Worm (Caenorhabditis elegans) whole organism, late embryonic: ENCODE data around the gene str-214.
A peak's percentile ranks its signal among the peaks of the same experiment; 100 is the strongest.

Experiments used
- C08G9.2 ChIP-seq: sonication (generic microtip); optimal IDR thresholded peaks from 2 replicates; lab custom pipeline; 2016; ENCODE audit warnings: mild to moderate bottlenecking, missing genetic modification characterization, moderate library complexity, missing compliant biosample characterization
- F13H6.1 ChIP-seq: sonication (generic microtip); optimal IDR thresholded peaks from 2 replicates; lab custom pipeline; 2016; ENCODE audit warnings: missing genetic modification characterization, missing compliant biosample characterization
- K02D7.2 ChIP-seq: sonication (generic microtip); optimal IDR thresholded peaks from 2 replicates; lab custom pipeline; 2017; ENCODE audit warnings: mild to moderate bottlenecking, missing genetic modification characterization, missing compliant biosample characterization
- K09A11.1 ChIP-seq: sonication (generic microtip); optimal IDR thresholded peaks from 2 replicates; lab custom pipeline; 2017; ENCODE audit warnings: antibody characterized with exemption, mild to moderate bottlenecking, missing genetic modification characterization, missing compliant biosample characterization; ENCODE audit not compliant: insufficient read depth
- ahr-1 ChIP-seq: sonication (generic microtip); optimal IDR thresholded peaks from 2 replicates; lab custom pipeline; 2016; ENCODE audit warnings: missing genetic modification characterization, missing compliant biosample characterization
- ama-1 ChIP-seq: fragments of 150-350 bp; optimal IDR thresholded peaks from 2 replicates; lab custom pipeline; 2014
- ceh-14 ChIP-seq: sonication (generic microtip); optimal IDR thresholded peaks from 2 replicates; lab custom pipeline; 2016; ENCODE audit warnings: missing genotype, missing genetic modification characterization, missing compliant biosample characterization
- ceh-19 ChIP-seq: fragments of 200-800 bp; sonication (Bioruptor generic); optimal IDR thresholded peaks from 2 replicates; lab custom pipeline; 2018; ENCODE audit warnings: mild to moderate bottlenecking, missing genetic modification characterization, missing compliant biosample characterization
- ceh-22 ChIP-seq: sonication (generic microtip); optimal IDR thresholded peaks from 2 replicates; lab custom pipeline; 2017; ENCODE audit warnings: missing biosample characterization, missing genetic modification characterization
- ceh-30 ChIP-seq: fragments of 150-350 bp; optimal IDR thresholded peaks from 2 replicates; lab custom pipeline; 2014; ENCODE audit warnings: missing biosample characterization, missing genetic modification characterization
- ceh-34 ChIP-seq: sonication (generic microtip); optimal IDR thresholded peaks from 2 replicates; lab custom pipeline; 2016; ENCODE audit warnings: mild to moderate bottlenecking, missing genetic modification characterization, missing compliant biosample characterization
- ceh-48 ChIP-seq: sonication (generic microtip); optimal IDR thresholded peaks from 2 replicates; lab custom pipeline; 2016; ENCODE audit warnings: missing genetic modification characterization, inconsistent platforms, missing compliant biosample characterization
- ceh-9 ChIP-seq: sonication (generic microtip); optimal IDR thresholded peaks from 2 replicates; lab custom pipeline; 2016; ENCODE audit warnings: mild to moderate bottlenecking, missing genetic modification characterization, inconsistent platforms, missing compliant biosample characterization
- dve-1 ChIP-seq: sonication (generic microtip); optimal IDR thresholded peaks from 2 replicates; lab custom pipeline; 2017; ENCODE audit warnings: antibody characterized with exemption, mild to moderate bottlenecking, missing genetic modification characterization, missing compliant biosample characterization
- elt-2 ChIP-seq: sonication (generic microtip); optimal IDR thresholded peaks from 2 replicates; lab custom pipeline; 2016; ENCODE audit warnings: missing genetic modification reagents, missing genetic modification characterization, missing compliant biosample characterization
- elt-4 ChIP-seq: sonication (generic microtip); optimal IDR thresholded peaks from 2 replicates; lab custom pipeline; 2016; ENCODE audit warnings: missing genetic modification characterization, missing compliant biosample characterization
- fax-1 ChIP-seq: sonication (generic microtip); optimal IDR thresholded peaks from 2 replicates; lab custom pipeline; 2016; ENCODE audit warnings: missing genotype, missing genetic modification characterization, missing compliant biosample characterization
- fkh-10 ChIP-seq: fragments of 150-350 bp; optimal IDR thresholded peaks from 2 replicates; lab custom pipeline; 2014; ENCODE audit warnings: missing biosample characterization, missing genetic modification reagents, missing genetic modification characterization
- hlh-15 ChIP-seq: sonication (generic microtip); optimal IDR thresholded peaks from 2 replicates; lab custom pipeline; 2016; ENCODE audit warnings: missing genetic modification characterization, missing compliant biosample characterization
- hlh-6 ChIP-seq: sonication (generic microtip); optimal IDR thresholded peaks from 2 replicates; lab custom pipeline; 2016; ENCODE audit warnings: missing genotype, missing genetic modification characterization, missing compliant biosample characterization
- hlh-8 ChIP-seq: sonication (generic microtip); optimal IDR thresholded peaks from 2 replicates; lab custom pipeline; 2016; ENCODE audit warnings: missing genotype, missing genetic modification characterization, missing compliant biosample characterization
- mec-3 ChIP-seq: sonication (generic microtip); optimal IDR thresholded peaks from 2 replicates; lab custom pipeline; 2016; ENCODE audit warnings: borderline replicate concordance, missing genetic modification characterization, missing compliant biosample characterization
- nfya-1 ChIP-seq: sonication (generic microtip); optimal IDR thresholded peaks from 2 replicates; lab custom pipeline; 2017; ENCODE audit warnings: missing genetic modification characterization, mild to moderate bottlenecking, missing compliant biosample characterization, antibody characterized with exemption, moderate library complexity
- nhr-11 ChIP-seq: fragments of 150-350 bp; optimal IDR thresholded peaks from 2 replicates; lab custom pipeline; 2014; ENCODE audit warnings: missing biosample characterization, missing genetic modification characterization
- nhr-232 ChIP-seq: sonication (generic microtip); optimal IDR thresholded peaks from 2 replicates; lab custom pipeline; 2016; ENCODE audit warnings: missing genetic modification characterization, missing compliant biosample characterization
- pag-3 ChIP-seq: sonication (generic microtip); optimal IDR thresholded peaks from 2 replicates; lab custom pipeline; 2016; ENCODE audit warnings: missing compliant biosample characterization, missing genetic modification characterization, borderline replicate concordance
- pax-1 ChIP-seq: fragments of 150-350 bp; optimal IDR thresholded peaks from 2 replicates; lab custom pipeline; 2014; ENCODE audit warnings: missing biosample characterization, missing genetic modification characterization
- pha-4 ChIP-seq: fragments of 150-350 bp; optimal IDR thresholded peaks from 2 replicates; lab custom pipeline; 2018; ENCODE audit warnings: missing biosample characterization, missing genetic modification reagents, missing genetic modification characterization
- pqm-1 ChIP-seq: sonication (generic microtip); optimal IDR thresholded peaks from 2 replicates; lab custom pipeline; 2016; ENCODE audit warnings: missing genetic modification characterization, missing compliant biosample characterization
- sdc-2 ChIP-seq: sonication (generic microtip); optimal IDR thresholded peaks from 2 replicates; lab custom pipeline; 2016; ENCODE audit warnings: missing genotype, missing genetic modification characterization, missing compliant biosample characterization
- sox-4 ChIP-seq: sonication (generic microtip); optimal IDR thresholded peaks from 2 replicates; lab custom pipeline; 2017; ENCODE audit warnings: mild to moderate bottlenecking, missing genetic modification characterization, inconsistent platforms, missing compliant biosample characterization
- tbx-7 ChIP-seq: sonication (generic microtip); optimal IDR thresholded peaks from 2 replicates; lab custom pipeline; 2016; ENCODE audit warnings: missing genotype, missing genetic modification characterization, missing compliant biosample characterization
- unc-42 ChIP-seq: sonication (generic microtip); optimal IDR thresholded peaks from 2 replicates; lab custom pipeline; 2016; ENCODE audit warnings: missing genotype, missing genetic modification characterization, missing compliant biosample characterization
- ztf-16 ChIP-seq: sonication (generic microtip); optimal IDR thresholded peaks from 2 replicates; lab custom pipeline; 2017; ENCODE audit warnings: missing genetic modification characterization, missing compliant biosample characterization

str-214 gene

DNA sequence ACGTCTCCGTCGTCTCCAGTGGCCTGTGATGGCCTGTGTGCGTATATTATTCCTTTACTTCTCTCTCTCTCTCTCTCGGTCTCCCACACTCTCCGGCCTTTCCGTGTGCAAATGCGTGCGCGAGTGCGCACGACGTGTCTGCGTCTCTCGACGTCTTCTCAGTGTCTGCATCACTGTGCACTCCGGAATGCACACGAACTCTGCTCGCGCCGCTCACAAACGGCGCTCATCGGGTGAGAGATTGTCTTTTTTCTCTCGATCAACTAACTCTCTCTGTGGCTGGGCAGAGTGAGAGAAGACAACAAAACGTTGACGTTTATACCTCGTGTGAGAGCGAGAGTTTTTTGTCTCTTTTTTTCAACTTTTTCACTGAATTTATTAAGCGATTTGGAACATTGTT is 40.8 kb downstream of the str-214 start (continued):
- TF ChIP-seq unc-42: peak; percentile 75
- peak; percentile 65 for TF ChIP-seq ceh-34 (tag; lab: Kevin White, UChicago)
- peak; percentile 32 for TF ChIP-seq hlh-8 (tag; lab: Kevin White, UChicago)
- no peak for TF ChIP-seq ceh-9 (tag; lab: Kevin White, UChicago)
- no peak for TF ChIP-seq fax-1
- peak; percentile 47 for TF ChIP-seq ceh-19
- peak; percentile 60 for TF ChIP-seq C08G9.2
- TF ChIP-seq ceh-14 (tag; lab: Kevin White, UChicago): peak; percentile 58
- TF ChIP-seq pax-1 (tag; lab: Kevin White, UChicago): peak; percentile 1
- TF ChIP-seq ztf-16: peak; percentile 53
- TF ChIP-seq sox-4 (tag; lab: Kevin White, UChicago): no peak
- TF ChIP-seq nhr-11 (tag; lab: Kevin White, UChicago): no peak
- peak; percentile 30 for TF ChIP-seq ama-1 (lab: Kevin White, UChicago)
- peak; percentile 37 for TF ChIP-seq dve-1
- no peak for TF ChIP-seq hlh-15 (tag; lab: Kevin White, UChicago)
- no peak for TF ChIP-seq ahr-1 (tag; lab: Kevin White, UChicago)
- TF ChIP-seq hlh-6 (tag; lab: Kevin White, UChicago): no peak
- peak; percentile 92 for TF ChIP-seq nfya-1 (tag; lab: Kevin White, UChicago)
- TF ChIP-seq K02D7.2 (tag; lab: Kevin White, UChicago): no peak
- TF ChIP-seq pag-3: no peak
- peak; percentile 68 for TF ChIP-seq pqm-1 (tag; lab: Kevin White, UChicago)
- no peak for TF ChIP-seq mec-3 (tag; lab: Kevin White, UChicago)
- peak; percentile 63 for TF ChIP-seq F13H6.1 (tag; lab: Kevin White, UChicago)
- peak; percentile 42 for TF ChIP-seq K09A11.1 (tag; lab: Kevin White, UChicago)
- peak; percentile 26 for TF ChIP-seq tbx-7 (tag; lab: Kevin White, UChicago)
- TF ChIP-seq elt-4 (tag; lab: Kevin White, UChicago): no peak
- TF ChIP-seq sdc-2 (tag; lab: Kevin White, UChicago): peak; percentile 49
- TF ChIP-seq, all 69 proteins: peak for 32

DNA sequence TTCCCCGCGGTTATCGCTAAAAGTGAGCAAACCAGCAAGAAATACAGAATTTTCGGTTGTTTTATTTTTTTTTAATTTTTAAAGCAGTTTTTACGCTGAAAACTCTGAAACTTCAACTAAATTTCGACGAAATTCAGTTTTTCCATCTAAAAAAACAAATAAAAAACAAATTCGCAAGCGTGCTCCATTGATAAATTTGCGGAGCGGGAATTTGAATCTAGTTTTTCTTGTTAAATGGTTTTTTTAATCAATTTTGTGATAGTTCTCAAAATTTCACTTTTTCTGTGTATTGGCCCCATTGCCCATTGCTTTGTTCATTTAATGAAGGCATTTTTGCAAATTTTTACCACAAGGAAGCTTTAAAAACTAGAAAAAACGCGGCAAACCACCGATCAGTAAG is 41.7 kb downstream of the str-214 start:
- no peak for TF ChIP-seq ceh-30 (tag; lab: Kevin White, UChicago)
- no peak for TF ChIP-seq C08G9.2
- TF ChIP-seq fkh-10 (GFP tag; lab: Kevin White, UChicago): no peak
- TF ChIP-seq, all 69 proteins: peak for 0

DNA sequence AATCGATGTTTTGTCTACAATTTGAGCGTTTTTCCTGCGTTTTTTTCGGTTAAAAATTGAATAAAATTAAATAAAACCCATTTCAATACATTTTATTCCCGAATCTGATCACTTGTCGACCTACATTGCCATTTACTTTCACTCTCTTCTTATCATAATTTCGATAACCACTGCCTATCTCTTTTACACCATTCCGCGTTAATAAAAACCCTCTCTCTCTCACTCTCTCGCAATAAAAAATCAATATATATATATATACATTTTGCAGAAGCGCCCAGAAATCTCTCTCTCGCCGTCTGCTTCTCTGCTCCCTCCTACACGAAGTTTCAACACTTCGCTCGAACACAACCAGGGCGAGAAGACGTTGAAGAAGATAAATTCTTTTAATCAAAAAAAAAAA is 42.1 kb downstream of the str-214 start, which contains the start of gene pptr-1:
Gene pptr-1 (plus strand): TSS at position 269 of the 400 bp plus-strand sequence.
- no peak for TF ChIP-seq nfya-1 (tag; lab: Kevin White, UChicago)
- no peak for TF ChIP-seq pha-4
- peak; percentile 1 for TF ChIP-seq ceh-48 (tag; lab: Kevin White, UChicago)
- no peak for TF ChIP-seq nhr-232 (tag; lab: Kevin White, UChicago)
- no peak for TF ChIP-seq ztf-16
- TF ChIP-seq ceh-14 (tag; lab: Kevin White, UChicago): no peak
- peak; percentile 65 for TF ChIP-seq elt-2 (tag; lab: Kevin White, UChicago)

DNA sequence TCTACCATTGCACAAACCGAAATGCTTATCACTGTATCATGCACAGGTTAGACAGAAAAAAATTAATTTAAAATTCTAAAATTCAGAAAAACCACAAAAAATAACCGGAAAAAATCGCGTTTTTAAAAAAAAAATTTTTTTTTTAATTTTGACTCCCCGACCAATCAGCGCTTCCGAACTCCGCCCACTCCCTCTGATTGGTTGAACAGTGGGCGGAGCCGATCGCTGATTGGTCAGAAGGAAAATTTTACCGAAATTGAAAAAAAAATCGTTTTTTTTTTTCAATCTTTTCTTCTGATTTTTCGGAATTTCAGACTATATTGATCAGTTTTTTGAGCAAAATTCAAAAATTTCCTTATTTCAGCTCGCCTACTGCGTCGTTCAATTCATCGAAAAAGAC is 46.2 kb downstream of the str-214 start:
- TF ChIP-seq ceh-22 (tag; lab: Kevin White, UChicago) (no peak), nfya-1 (tag; lab: Kevin White, UChicago) (peak; percentile 99)
